Worm (Caenorhabditis elegans) whole organism, mixed stage, embryonic: ENCODE data around the gene fip-1.

Source experiments
- M03D4.4 ChIP-seq: sonication (generic microtip); optimal IDR thresholded peaks from 2 replicates; lab custom pipeline; 2017; ENCODE audit warnings: mild to moderate bottlenecking, missing genetic modification characterization, missing compliant biosample characterization
- blmp-1 ChIP-seq: fragments of 150-350 bp; optimal IDR thresholded peaks from 2 replicates; lab custom pipeline; 2014; ENCODE audit warnings: missing biosample characterization, missing genetic modification characterization
- ceh-39 ChIP-seq: fragments of 150-350 bp; optimal IDR thresholded peaks from 2 replicates; lab custom pipeline; 2014; ENCODE audit warnings: missing biosample characterization, missing genetic modification characterization
- ceh-83 ChIP-seq: fragments of 200-800 bp; sonication (Bioruptor generic); optimal IDR thresholded peaks from 2 replicates; lab custom pipeline; 2018; ENCODE audit warnings: mild to moderate bottlenecking, missing genetic modification characterization, missing compliant biosample characterization
- ces-1 ChIP-seq: fragments of 150-350 bp; optimal IDR thresholded peaks from 2 replicates; lab custom pipeline; 2014; ENCODE audit warnings: missing biosample characterization, missing genetic modification reagents, missing genetic modification characterization
- cnd-1 ChIP-seq: fragments of 200-800 bp; sonication (Bioruptor generic); optimal IDR thresholded peaks from 2 replicates; lab custom pipeline; 2018; ENCODE audit warnings: mild to moderate bottlenecking, missing genetic modification characterization, missing compliant biosample characterization
- drap-1 ChIP-seq: fragments of 200-800 bp; sonication (Bioruptor generic); optimal IDR thresholded peaks from 3 replicates; lab custom pipeline; 2018; ENCODE audit warnings: mild to moderate bottlenecking, missing genetic modification characterization, missing compliant biosample characterization
- elt-3 ChIP-seq: fragments of 150-350 bp; optimal IDR thresholded peaks from 2 replicates; lab custom pipeline; 2014; ENCODE audit warnings: missing biosample characterization, missing genetic modification characterization
- flh-1 ChIP-seq: fragments of 200-800 bp; sonication (Bioruptor generic); optimal IDR thresholded peaks from 2 replicates; lab custom pipeline; 2018; ENCODE audit warnings: mild to moderate bottlenecking, missing genetic modification characterization, moderate library complexity, missing compliant biosample characterization
- ham-2 ChIP-seq: fragments of 200-800 bp; sonication (Bioruptor generic); optimal IDR thresholded peaks from 2 replicates; lab custom pipeline; 2018; ENCODE audit warnings: mild to moderate bottlenecking, missing genetic modification characterization, missing compliant biosample characterization
- hlh-1 ChIP-seq: fragments of 150-350 bp; optimal IDR thresholded peaks from 2 replicates; lab custom pipeline; 2014; ENCODE audit warnings: missing biosample characterization, missing genetic modification reagents, missing genetic modification characterization
- lin-13 ChIP-seq: fragments of 150-350 bp; optimal IDR thresholded peaks from 2 replicates; lab custom pipeline; 2014; ENCODE audit warnings: missing biosample characterization, missing genetic modification characterization
- lin-32 ChIP-seq: fragments of 200-800 bp; sonication (Bioruptor generic); optimal IDR thresholded peaks from 2 replicates; lab custom pipeline; 2018; ENCODE audit warnings: mild to moderate bottlenecking, missing genetic modification characterization, missing compliant biosample characterization
- lsy-2 ChIP-seq: fragments of 150-350 bp; optimal IDR thresholded peaks from 2 replicates; lab custom pipeline; 2014; ENCODE audit warnings: missing biosample characterization, missing genetic modification characterization
- mab-5 ChIP-seq: fragments of 150-350 bp; optimal IDR thresholded peaks from 2 replicates; lab custom pipeline; 2014; ENCODE audit warnings: missing biosample characterization, missing genetic modification characterization
- mep-1 ChIP-seq: fragments of 150-350 bp; optimal IDR thresholded peaks from 2 replicates; lab custom pipeline; 2017; ENCODE audit warnings: missing biosample characterization, missing genetic modification reagents, missing genetic modification characterization, inconsistent platforms
- mls-2 ChIP-seq: sonication (generic microtip); optimal IDR thresholded peaks from 2 replicates; lab custom pipeline; 2016; ENCODE audit warnings: mild to moderate bottlenecking, missing genetic modification characterization, moderate library complexity, missing compliant biosample characterization
- nhr-12 ChIP-seq: fragments of 150-350 bp; optimal IDR thresholded peaks from 2 replicates; lab custom pipeline; 2014; ENCODE audit warnings: missing biosample characterization, missing genetic modification characterization
- nhr-2 ChIP-seq: fragments of 150-350 bp; optimal IDR thresholded peaks from 2 replicates; lab custom pipeline; 2014; ENCODE audit warnings: missing biosample characterization, missing genetic modification characterization
- nhr-28 ChIP-seq: fragments of 150-350 bp; optimal IDR thresholded peaks from 2 replicates; lab custom pipeline; 2014; ENCODE audit warnings: missing biosample characterization, missing genetic modification characterization
- nhr-76 ChIP-seq: sonication (generic microtip); optimal IDR thresholded peaks from 2 replicates; lab custom pipeline; 2017; ENCODE audit warnings: missing biosample characterization, missing genetic modification characterization
- sem-2 ChIP-seq: fragments of 200-800 bp; sonication (Bioruptor generic); optimal IDR thresholded peaks from 2 replicates; lab custom pipeline; 2018; ENCODE audit warnings: mild to moderate bottlenecking, missing genetic modification characterization, missing compliant biosample characterization
- sptf-1 ChIP-seq: sonication (generic microtip); optimal IDR thresholded peaks from 2 replicates; lab custom pipeline; 2017; ENCODE audit warnings: mild to moderate bottlenecking, missing genetic modification characterization, moderate library complexity, missing compliant biosample characterization
- tbx-8 ChIP-seq: fragments of 200-800 bp; sonication (Bioruptor generic); optimal IDR thresholded peaks from 2 replicates; lab custom pipeline; 2018; ENCODE audit warnings: mild to moderate bottlenecking, missing genetic modification characterization, moderate library complexity, missing compliant biosample characterization
- unc-120 ChIP-seq: sonication (generic microtip); optimal IDR thresholded peaks from 2 replicates; lab custom pipeline; 2017; ENCODE audit warnings: missing genetic modification characterization, missing compliant biosample characterization; ENCODE audit not compliant: poor library complexity, severe bottlenecking
- unc-39 ChIP-seq: fragments of 150-350 bp; optimal IDR thresholded peaks from 2 replicates; lab custom pipeline; 2014; ENCODE audit warnings: missing biosample characterization, missing genetic modification characterization
- unc-62 ChIP-seq: fragments of 150-350 bp; optimal IDR thresholded peaks from 2 replicates; lab custom pipeline; 2014; ENCODE audit warnings: missing biosample characterization, missing genetic modification reagents, missing genetic modification characterization
- zip-8 ChIP-seq: fragments of 150-350 bp; optimal IDR thresholded peaks from 2 replicates; lab custom pipeline; 2014; ENCODE audit warnings: missing biosample characterization, missing genetic modification characterization
- ztf-11 ChIP-seq: fragments of 150-350 bp; optimal IDR thresholded peaks from 2 replicates; lab custom pipeline; 2014; ENCODE audit warnings: missing biosample characterization, missing genetic modification characterization

Gene fip-1

DNA sequence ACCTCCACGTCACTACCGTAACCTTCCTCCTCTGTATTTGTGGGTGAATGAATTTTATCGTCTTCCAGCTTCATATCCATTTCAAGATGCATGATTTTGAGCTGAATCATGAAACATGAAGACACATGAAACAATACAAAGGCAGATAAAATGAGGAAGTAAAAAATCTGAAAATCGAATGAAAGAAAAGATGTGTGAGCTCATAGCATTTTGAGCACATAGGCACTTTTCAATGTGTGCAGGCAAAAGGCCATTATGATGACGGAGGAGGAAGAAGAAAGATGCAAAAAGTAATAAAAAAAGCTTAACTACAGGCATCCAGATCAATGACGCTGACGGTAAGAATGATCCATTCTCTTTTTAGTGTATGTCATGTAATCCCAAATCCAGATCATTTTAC lies 41.8 kb upstream of the fip-1 start, which contains the start of gene ztf-30:
Gene ztf-30 (minus strand): TSS at position 101 of the 400 bp plus-strand sequence.
- TF ChIP-seq zip-8 (no peak), flh-1 (GFP tag; lab: Kevin White, UChicago) (no peak), unc-120 (tag; lab: Kevin White, UChicago) (no peak), cnd-1 (tag; lab: Kevin White, UChicago) (no peak), mab-5 (tag; lab: Kevin White, UChicago) (no peak)

DNA sequence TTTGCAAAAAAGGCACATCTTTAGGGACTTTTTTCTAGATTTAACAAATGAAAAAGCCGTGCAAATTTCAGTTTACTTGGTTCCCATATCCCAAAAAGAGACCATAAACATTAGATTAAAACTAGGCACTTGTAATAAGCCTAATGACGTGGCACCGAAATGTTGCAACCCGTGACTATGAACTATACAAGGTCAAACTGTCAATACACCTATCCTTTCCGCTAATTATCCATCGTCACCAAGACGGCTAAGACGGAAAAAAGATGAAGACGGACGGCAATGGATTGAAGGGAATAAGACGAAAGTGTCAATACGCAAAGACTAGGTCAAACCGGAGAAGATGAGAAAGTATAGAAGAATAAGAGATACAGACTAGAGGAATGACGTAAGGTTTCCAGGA lies 40.6 kb upstream of the fip-1 start:
- TF ChIP-seq ham-2: peak; percentile 88
- no peak for TF ChIP-seq sptf-1
- TF ChIP-seq mls-2 (tag; lab: Kevin White, UChicago): no peak
- no peak for TF ChIP-seq lin-32 (GFP tag; lab: Kevin White, UChicago)
- TF ChIP-seq, all 35 proteins: peak for 1

DNA sequence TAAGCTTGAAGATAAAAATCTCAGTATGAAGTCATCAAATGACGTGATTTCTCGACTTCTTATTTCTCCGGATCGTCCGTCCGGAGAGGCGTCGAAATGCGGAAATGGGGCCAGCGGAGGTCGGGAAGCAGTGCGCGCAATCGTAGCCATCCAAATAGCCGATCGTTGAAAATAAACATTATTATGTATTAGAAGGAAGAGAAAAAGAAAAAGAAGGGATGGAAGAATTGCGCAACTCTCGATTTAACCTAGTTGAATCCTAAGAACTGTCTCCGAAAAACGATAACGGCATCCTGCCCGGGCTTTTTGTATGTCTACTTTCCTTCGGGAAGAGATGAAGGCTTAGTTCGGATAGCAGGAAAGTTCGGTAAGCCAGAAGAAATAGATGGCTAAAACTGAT lies 37.4 kb upstream of the fip-1 start:
- no peak for TF ChIP-seq hlh-1 (tag; lab: Kevin White, UChicago)
- peak; percentile 56 for TF ChIP-seq blmp-1 (tag; lab: Kevin White, UChicago)
- no peak for TF ChIP-seq ces-1
- no peak for TF ChIP-seq nhr-76
- no peak for TF ChIP-seq ceh-39 (tag; lab: Kevin White, UChicago)
- no peak for TF ChIP-seq unc-120 (tag; lab: Kevin White, UChicago)
- peak; percentile 33 for TF ChIP-seq zip-8
- TF ChIP-seq mep-1 (tag; lab: Kevin White, UChicago): no peak
- TF ChIP-seq unc-62 (GFP tag; lab: Kevin White, UChicago): no peak
- peak; percentile 95 for TF ChIP-seq ham-2
- no peak for TF ChIP-seq M03D4.4 (tag; lab: Kevin White, UChicago)
- TF ChIP-seq nhr-28 (tag; lab: Kevin White, UChicago): no peak
- TF ChIP-seq lin-32 (GFP tag; lab: Kevin White, UChicago): no peak
- TF ChIP-seq cnd-1 (tag; lab: Kevin White, UChicago): no peak
- TF ChIP-seq, all 35 proteins: peak for 3

DNA sequence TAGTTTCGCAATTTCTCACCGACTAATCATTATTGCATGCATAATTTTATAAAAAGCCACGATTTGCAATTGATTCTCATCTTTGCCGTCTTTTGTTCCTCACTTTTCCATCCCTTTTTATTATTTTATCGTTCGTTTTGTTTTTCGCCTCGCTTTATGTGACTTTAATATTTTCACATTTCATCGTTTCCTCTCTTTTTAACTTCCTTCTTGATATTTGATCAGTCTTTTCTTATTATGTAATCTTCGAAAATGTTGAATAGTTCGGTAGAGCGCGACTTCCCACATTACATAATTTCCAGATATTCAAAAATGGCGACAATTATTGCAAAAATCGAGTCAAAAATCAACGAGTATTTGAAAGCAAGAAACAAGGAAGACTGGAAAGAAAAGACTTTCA lies 34.0 kb upstream of the fip-1 start, which contains the start of gene C06E1.1:
Gene C06E1.1 (plus strand): TSS at position 301 of the 400 bp plus-strand sequence.
- TF ChIP-seq ceh-39 (tag; lab: Kevin White, UChicago) (no peak), elt-3 (tag; lab: Kevin White, UChicago) (no peak)
- TF ChIP-seq, all 35 proteins: peak for 0

DNA sequence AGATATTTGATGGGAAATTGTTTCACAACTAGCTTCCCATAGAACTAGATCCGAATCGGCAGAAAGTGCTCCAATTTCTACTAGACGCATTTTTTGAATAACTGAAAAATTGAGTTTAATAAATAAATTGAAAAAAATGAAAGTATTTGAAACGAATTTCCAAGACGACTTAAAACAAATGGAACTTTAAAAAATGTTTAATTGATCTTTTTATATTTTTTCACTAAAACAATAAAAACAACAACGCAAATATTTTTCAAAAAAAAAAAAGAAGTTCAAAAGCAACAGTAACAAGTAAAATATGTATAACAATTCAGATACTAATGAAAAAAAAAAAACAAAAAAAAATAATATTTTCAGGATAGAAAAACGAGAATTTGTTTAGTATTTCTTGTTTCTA lies 29.9 kb upstream of the fip-1 start, which contains the start of gene C06E1.9:
Gene C06E1.9 (minus strand): TSS at position 101 of the 400 bp plus-strand sequence.
- no peak for TF ChIP-seq drap-1
- no peak for TF ChIP-seq nhr-2 (tag; lab: Kevin White, UChicago)

DNA sequence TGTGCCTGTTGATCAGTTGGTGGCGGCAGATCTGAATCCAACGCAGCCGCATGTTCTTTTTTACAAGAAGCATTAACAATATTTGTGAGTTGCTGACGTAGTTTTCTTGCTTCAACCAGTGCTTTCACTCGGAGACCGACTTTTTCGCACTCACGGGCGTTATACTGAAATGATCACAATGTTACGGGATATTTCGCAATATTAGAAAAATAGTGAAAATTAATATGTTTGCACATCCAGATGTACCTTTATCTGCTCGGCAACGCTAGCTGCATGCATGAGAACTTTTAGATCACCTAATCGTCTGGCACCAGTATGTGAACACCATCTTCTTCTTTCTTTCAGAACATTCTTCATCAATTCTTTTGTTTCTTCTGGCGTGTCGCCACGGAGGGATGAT lies 28.3 kb upstream of the fip-1 start:
- TF ChIP-seq ces-1 (no peak), unc-120 (tag; lab: Kevin White, UChicago) (no peak), unc-62 (GFP tag; lab: Kevin White, UChicago) (no peak), ceh-83 (GFP tag; lab: Kevin White, UChicago) (no peak), blmp-1 (tag; lab: Kevin White, UChicago) (no peak), nhr-28 (tag; lab: Kevin White, UChicago) (no peak), nhr-76 (no peak), nhr-12 (tag; lab: Kevin White, UChicago) (no peak), sem-2 (no peak), lin-13 (tag; lab: Kevin White, UChicago) (no peak)

DNA sequence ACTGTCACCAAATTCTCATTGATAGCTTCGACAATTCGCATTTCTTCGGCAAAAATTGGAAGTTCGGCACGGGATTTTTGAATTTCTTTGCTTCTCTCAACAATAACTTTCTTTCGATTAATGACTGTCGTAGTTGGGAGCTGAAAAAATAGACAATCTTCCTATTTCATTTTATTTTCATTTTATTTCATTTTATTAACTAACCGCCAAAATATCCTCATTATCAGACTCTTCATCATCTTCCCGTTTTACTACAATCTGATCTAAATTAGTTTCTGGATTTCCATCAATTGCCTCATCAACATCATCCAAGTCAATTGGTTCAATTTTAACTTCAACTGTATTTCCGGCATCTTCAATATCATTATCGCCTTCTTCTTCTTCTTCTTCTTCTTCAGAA lies 26.0 kb upstream of the fip-1 start:
- TF ChIP-seq lsy-2 (tag; lab: Kevin White, UChicago): no peak
- TF ChIP-seq nhr-12 (tag; lab: Kevin White, UChicago): no peak
- TF ChIP-seq elt-3 (tag; lab: Kevin White, UChicago): no peak
- TF ChIP-seq tbx-8: no peak
- no peak for TF ChIP-seq flh-1 (GFP tag; lab: Kevin White, UChicago)
- TF ChIP-seq hlh-1 (tag; lab: Kevin White, UChicago): no peak
- TF ChIP-seq unc-39 (tag; lab: Kevin White, UChicago): no peak
- no peak for TF ChIP-seq ztf-11 (tag; lab: Kevin White, UChicago)
- TF ChIP-seq ham-2: no peak
- no peak for TF ChIP-seq lin-13 (tag; lab: Kevin White, UChicago)
- TF ChIP-seq M03D4.4 (tag; lab: Kevin White, UChicago): no peak
